Worm (Caenorhabditis elegans) whole organism, late embryonic: Measurements from ENCODE around the gene F54D5.17.

ENCODE experiments used
- C08G9.2 ChIP-seq: sonication (generic microtip); optimal IDR thresholded peaks from 2 replicates; lab custom pipeline; 2016; ENCODE audit warnings: mild to moderate bottlenecking, missing genetic modification characterization, moderate library complexity, missing compliant biosample characterization
- C38D4.7 ChIP-seq: fragments of 200-800 bp; sonication (Bioruptor generic); optimal IDR thresholded peaks from 2 replicates; lab custom pipeline; 2018; ENCODE audit warnings: mild to moderate bottlenecking, missing genetic modification characterization, moderate library complexity, missing compliant biosample characterization
- F13H6.1 ChIP-seq: sonication (generic microtip); optimal IDR thresholded peaks from 2 replicates; lab custom pipeline; 2016; ENCODE audit warnings: missing genetic modification characterization, missing compliant biosample characterization
- K02D7.2 ChIP-seq: sonication (generic microtip); optimal IDR thresholded peaks from 2 replicates; lab custom pipeline; 2017; ENCODE audit warnings: mild to moderate bottlenecking, missing genetic modification characterization, missing compliant biosample characterization
- K09A11.1 ChIP-seq: sonication (generic microtip); optimal IDR thresholded peaks from 2 replicates; lab custom pipeline; 2017; ENCODE audit warnings: antibody characterized with exemption, mild to moderate bottlenecking, missing genetic modification characterization, missing compliant biosample characterization; ENCODE audit not compliant: insufficient read depth
- T23F11.4 ChIP-seq: fragments of 200-800 bp; sonication (Bioruptor generic); optimal IDR thresholded peaks from 2 replicates; lab custom pipeline; 2018; ENCODE audit warnings: mild to moderate bottlenecking, missing genetic modification characterization, missing compliant biosample characterization
- Y22D7AL.16 ChIP-seq: sonication (generic microtip); optimal IDR thresholded peaks from 2 replicates; lab custom pipeline; 2016; ENCODE audit warnings: missing genetic modification characterization, missing compliant biosample characterization
- ahr-1 ChIP-seq: sonication (generic microtip); optimal IDR thresholded peaks from 2 replicates; lab custom pipeline; 2016; ENCODE audit warnings: missing genetic modification characterization, missing compliant biosample characterization
- ceh-18 ChIP-seq: sonication (generic microtip); optimal IDR thresholded peaks from 2 replicates; lab custom pipeline; 2016; ENCODE audit warnings: missing genetic modification characterization, missing compliant biosample characterization
- ceh-19 ChIP-seq: fragments of 200-800 bp; sonication (Bioruptor generic); optimal IDR thresholded peaks from 2 replicates; lab custom pipeline; 2018; ENCODE audit warnings: mild to moderate bottlenecking, missing genetic modification characterization, missing compliant biosample characterization
- ceh-2 ChIP-seq: sonication (generic microtip); optimal IDR thresholded peaks from 2 replicates; lab custom pipeline; 2016; ENCODE audit warnings: missing genotype, missing genetic modification characterization, missing compliant biosample characterization
- ceh-30 ChIP-seq: fragments of 150-350 bp; optimal IDR thresholded peaks from 2 replicates; lab custom pipeline; 2014; ENCODE audit warnings: missing biosample characterization, missing genetic modification characterization
- ceh-31 ChIP-seq: sonication (generic microtip); optimal IDR thresholded peaks from 2 replicates; lab custom pipeline; 2016; ENCODE audit warnings: missing genetic modification characterization, missing compliant biosample characterization
- ceh-34 ChIP-seq: sonication (generic microtip); optimal IDR thresholded peaks from 2 replicates; lab custom pipeline; 2016; ENCODE audit warnings: mild to moderate bottlenecking, missing genetic modification characterization, missing compliant biosample characterization
- ceh-45 ChIP-seq: fragments of 200-800 bp; sonication (Bioruptor generic); IDR thresholded peaks from 2 replicates; pipeline ENCODE4 v1.3.6; 2022; ENCODE audit warnings: missing genetic modification reagents, missing genetic modification characterization, missing compliant biosample characterization
- ceh-6 ChIP-seq: fragments of 200-800 bp; sonication (Bioruptor generic); optimal IDR thresholded peaks from 2 replicates; lab custom pipeline; 2018; ENCODE audit warnings: mild to moderate bottlenecking, missing genetic modification characterization, missing compliant biosample characterization
- ceh-9 ChIP-seq: sonication (generic microtip); optimal IDR thresholded peaks from 2 replicates; lab custom pipeline; 2016; ENCODE audit warnings: mild to moderate bottlenecking, missing genetic modification characterization, inconsistent platforms, missing compliant biosample characterization
- che-1 ChIP-seq: sonication (generic microtip); optimal IDR thresholded peaks from 2 replicates; lab custom pipeline; 2016; ENCODE audit warnings: mild to moderate bottlenecking, missing genetic modification characterization, missing compliant biosample characterization
- dmd-4 ChIP-seq: sonication (generic microtip); optimal IDR thresholded peaks from 2 replicates; lab custom pipeline; 2016; ENCODE audit warnings: borderline replicate concordance, missing genetic modification characterization, missing compliant biosample characterization
- elt-4 ChIP-seq: sonication (generic microtip); optimal IDR thresholded peaks from 2 replicates; lab custom pipeline; 2016; ENCODE audit warnings: missing genetic modification characterization, missing compliant biosample characterization
- fax-1 ChIP-seq: sonication (generic microtip); optimal IDR thresholded peaks from 2 replicates; lab custom pipeline; 2016; ENCODE audit warnings: missing genotype, missing genetic modification characterization, missing compliant biosample characterization
- fkh-6 ChIP-seq: sonication (generic microtip); optimal IDR thresholded peaks from 2 replicates; lab custom pipeline; 2016; ENCODE audit warnings: missing genetic modification characterization, missing compliant biosample characterization
- gmeb-2 ChIP-seq: sonication (generic microtip); optimal IDR thresholded peaks from 2 replicates; lab custom pipeline; 2016; ENCODE audit warnings: missing genetic modification characterization, inconsistent platforms, missing compliant biosample characterization
- hlh-13 ChIP-seq: fragments of 200-800 bp; sonication (Bioruptor generic); optimal IDR thresholded peaks from 2 replicates; lab custom pipeline; 2018; ENCODE audit warnings: mild to moderate bottlenecking, missing genetic modification characterization, missing compliant biosample characterization
- hlh-15 ChIP-seq: sonication (generic microtip); optimal IDR thresholded peaks from 2 replicates; lab custom pipeline; 2016; ENCODE audit warnings: missing genetic modification characterization, missing compliant biosample characterization
- hlh-6 ChIP-seq: sonication (generic microtip); optimal IDR thresholded peaks from 2 replicates; lab custom pipeline; 2016; ENCODE audit warnings: missing genotype, missing genetic modification characterization, missing compliant biosample characterization
- hlh-8 ChIP-seq: sonication (generic microtip); optimal IDR thresholded peaks from 2 replicates; lab custom pipeline; 2016; ENCODE audit warnings: missing genotype, missing genetic modification characterization, missing compliant biosample characterization
- lim-6 ChIP-seq: sonication (generic microtip); optimal IDR thresholded peaks from 2 replicates; lab custom pipeline; 2016; ENCODE audit warnings: missing genetic modification characterization, missing compliant biosample characterization
- lin-11 ChIP-seq: fragments of 200-800 bp; sonication (Bioruptor generic); optimal IDR thresholded peaks from 2 replicates; lab custom pipeline; 2018; ENCODE audit warnings: mild to moderate bottlenecking, missing genetic modification characterization, missing compliant biosample characterization
- madf-2 ChIP-seq: sonication (generic microtip); optimal IDR thresholded peaks from 2 replicates; lab custom pipeline; 2017; ENCODE audit warnings: missing genetic modification characterization, missing compliant biosample characterization
- mec-3 ChIP-seq: sonication (generic microtip); optimal IDR thresholded peaks from 2 replicates; lab custom pipeline; 2016; ENCODE audit warnings: borderline replicate concordance, missing genetic modification characterization, missing compliant biosample characterization
- nfya-1 ChIP-seq: sonication (generic microtip); optimal IDR thresholded peaks from 2 replicates; lab custom pipeline; 2017; ENCODE audit warnings: missing genetic modification characterization, mild to moderate bottlenecking, missing compliant biosample characterization, antibody characterized with exemption, moderate library complexity
- odd-2 ChIP-seq: sonication (generic microtip); optimal IDR thresholded peaks from 2 replicates; lab custom pipeline; 2017; ENCODE audit warnings: antibody characterized with exemption, mild to moderate bottlenecking, missing genetic modification characterization, missing compliant biosample characterization
- pag-3 ChIP-seq: sonication (generic microtip); optimal IDR thresholded peaks from 2 replicates; lab custom pipeline; 2016; ENCODE audit warnings: missing compliant biosample characterization, missing genetic modification characterization, borderline replicate concordance
- pha-2 ChIP-seq: sonication (generic microtip); optimal IDR thresholded peaks from 2 replicates; lab custom pipeline; 2017; ENCODE audit warnings: mild to moderate bottlenecking, missing genetic modification characterization, missing compliant biosample characterization
- pros-1 ChIP-seq: fragments of 150-350 bp; optimal IDR thresholded peaks from 2 replicates; lab custom pipeline; 2014; ENCODE audit warnings: missing biosample characterization, missing genetic modification reagents, missing genetic modification characterization
- ref-2 ChIP-seq: sonication (generic microtip); optimal IDR thresholded peaks from 2 replicates; lab custom pipeline; 2016; ENCODE audit warnings: missing genetic modification characterization, missing compliant biosample characterization
- rnt-1 ChIP-seq: sonication (generic microtip); optimal IDR thresholded peaks from 2 replicates; lab custom pipeline; 2016; ENCODE audit warnings: missing genetic modification characterization, missing compliant biosample characterization
- sdc-2 ChIP-seq: sonication (generic microtip); optimal IDR thresholded peaks from 2 replicates; lab custom pipeline; 2016; ENCODE audit warnings: missing genotype, missing genetic modification characterization, missing compliant biosample characterization
- sox-2 ChIP-seq: fragments of 200-800 bp; sonication (Bioruptor generic); IDR thresholded peaks from 2 replicates; pipeline ENCODE4 v1.3.6; 2022; ENCODE audit warnings: missing genetic modification reagents, missing genetic modification characterization, missing compliant biosample characterization
- sox-4 ChIP-seq: sonication (generic microtip); optimal IDR thresholded peaks from 2 replicates; lab custom pipeline; 2017; ENCODE audit warnings: mild to moderate bottlenecking, missing genetic modification characterization, inconsistent platforms, missing compliant biosample characterization
- syd-9 ChIP-seq: sonication (generic microtip); optimal IDR thresholded peaks from 2 replicates; lab custom pipeline; 2016; ENCODE audit warnings: mild to moderate bottlenecking, missing genetic modification characterization, moderate library complexity, missing compliant biosample characterization
- tbx-2 ChIP-seq: sonication (generic microtip); optimal IDR thresholded peaks from 2 replicates; lab custom pipeline; 2016; ENCODE audit warnings: missing genetic modification characterization, missing compliant biosample characterization
- tbx-7 ChIP-seq: sonication (generic microtip); optimal IDR thresholded peaks from 2 replicates; lab custom pipeline; 2016; ENCODE audit warnings: missing genotype, missing genetic modification characterization, missing compliant biosample characterization
- unc-42 ChIP-seq: sonication (generic microtip); optimal IDR thresholded peaks from 2 replicates; lab custom pipeline; 2016; ENCODE audit warnings: missing genotype, missing genetic modification characterization, missing compliant biosample characterization
- unc-86 ChIP-seq: sonication (generic microtip); optimal IDR thresholded peaks from 2 replicates; lab custom pipeline; 2016; ENCODE audit warnings: missing genetic modification characterization, missing compliant biosample characterization
- zip-5 ChIP-seq: sonication (generic microtip); optimal IDR thresholded peaks from 2 replicates; lab custom pipeline; 2016; ENCODE audit warnings: missing genetic modification characterization, missing compliant biosample characterization
- ztf-16 ChIP-seq: sonication (generic microtip); optimal IDR thresholded peaks from 2 replicates; lab custom pipeline; 2017; ENCODE audit warnings: missing genetic modification characterization, missing compliant biosample characterization

Gene F54D5.17

ce11 chrII:11533716-11534115 is 22.7 kb upstream of the F54D5.17 start, which contains the start of gene mdt-8:
TSS of gene mdt-8 (minus strand) at chrII:11533816.
- TF ChIP-seq odd-2 (tag; lab: Kevin White, UChicago): no peak
- TF ChIP-seq K09A11.1 (tag; lab: Kevin White, UChicago): no peak
- no peak for TF ChIP-seq F13H6.1 (tag; lab: Kevin White, UChicago)
- no peak for TF ChIP-seq ceh-2
- no peak for TF ChIP-seq madf-2 (tag; lab: Kevin White, UChicago)
- no peak for TF ChIP-seq ceh-30 (tag; lab: Kevin White, UChicago)
- no peak for TF ChIP-seq ceh-31
- no peak for TF ChIP-seq lin-11 (tag; lab: Kevin White, UChicago)
- TF ChIP-seq pros-1 (tag; lab: Kevin White, UChicago): no peak
- TF ChIP-seq syd-9: no peak
- TF ChIP-seq tbx-7 (tag; lab: Kevin White, UChicago): no peak
- no peak for TF ChIP-seq ceh-6 (GFP tag; lab: Kevin White, UChicago)
- no peak for TF ChIP-seq hlh-13 (GFP tag; lab: Kevin White, UChicago)
- TF ChIP-seq C08G9.2 (tag; lab: Kevin White, UChicago): no peak
- TF ChIP-seq lim-6: no peak
- no peak for TF ChIP-seq ceh-9 (tag; lab: Kevin White, UChicago)

- TF ChIP-seq K02D7.2 (tag; lab: Kevin White, UChicago) (peak; percentile 18), fax-1 (tag; lab: Kevin White, UChicago) (peak; percentile 94), tbx-2 (tag; lab: Kevin White, UChicago) (peak; percentile 99), Y22D7AL.16 (tag; lab: Kevin White, UChicago) (peak; percentile 5), ahr-1 (tag; lab: Kevin White, UChicago) (peak; percentile 78), hlh-15 (tag; lab: Kevin White, UChicago) (peak; percentile 64), syd-9 (peak; percentile 85), lim-6 (peak; percentile 98), F13H6.1 (tag; lab: Kevin White, UChicago) (peak; percentile 96), hlh-6 (tag; lab: Kevin White, UChicago) (peak; percentile 62), ceh-45 (GFP tag; lab: Robert Waterston, UW) (peak; percentile 90), sdc-2 (tag; lab: Kevin White, UChicago) (peak; percentile 9), sox-2 (GFP tag; lab: Robert Waterston, UW) (peak; percentile 35; the same call in 1 of the 2 replicates), nfya-1 (tag; lab: Kevin White, UChicago) (peak; percentile 35), fkh-6 (tag; lab: Kevin White, UChicago) (peak; percentile 57), ztf-16 (tag; lab: Kevin White, UChicago) (peak; percentile 78), ceh-19 (GFP tag; lab: Kevin White, UChicago) (peak; percentile 81), C08G9.2 (tag; lab: Kevin White, UChicago) (peak; percentile 97), ceh-18 (tag; lab: Kevin White, UChicago) (peak; percentile 89), dmd-4 (tag; lab: Kevin White, UChicago) (peak; percentile 94), hlh-13 (GFP tag; lab: Kevin White, UChicago) (peak; percentile 72), gmeb-2 (tag; lab: Kevin White, UChicago) (peak; percentile 65), elt-4 (peak; percentile 79), ceh-6 (GFP tag; lab: Kevin White, UChicago) (peak; percentile 45), T23F11.4 (peak; percentile 8), unc-86 (peak; percentile 79), unc-42 (tag; lab: Kevin White, UChicago) (peak; percentile 88), ceh-34 (tag; lab: Kevin White, UChicago) (peak; percentile 95), C38D4.7 (GFP tag; lab: Kevin White, UChicago) (peak; percentile 41), madf-2 (tag; lab: Kevin White, UChicago) (peak; percentile 52), hlh-8 (tag; lab: Kevin White, UChicago) (peak; percentile 89), che-1 (peak; percentile 21), lin-11 (tag; lab: Kevin White, UChicago) (peak; percentile 22), sox-4 (peak; percentile 54), rnt-1 (tag; lab: Kevin White, UChicago) (peak; percentile 98), pha-2 (tag; lab: Kevin White, UChicago) (peak; percentile 49), zip-5 (peak; percentile 92), ref-2 (tag; lab: Kevin White, UChicago) (peak; percentile 98), mec-3 (tag; lab: Kevin White, UChicago) (peak; percentile 97), pag-3 (peak; percentile 96)
Measured at ce11 chrII:11534429-11535099, 21.9 kb upstream of the F54D5.17 start, which contains the start of gene Y62F5A.12. TSS of gene Y62F5A.12 (minus strand) at chrII:11534479.
